Fruit fly (Drosophila melanogaster) whole organism, wandering third instar larva: ENCODE data around the gene CG43703.
A peak's percentile ranks its signal among the peaks of the same experiment; 100 is the strongest.

Source experiments
- Abd-B ChIP-seq: fragments of >200 bp; optimal IDR thresholded peaks from 2 replicates; lab custom pipeline; 2017; ENCODE audit warnings: missing biosample characterization, missing genetic modification characterization
- CG32264 ChIP-seq: fragments of 200-800 bp; sonication (Bioruptor generic); optimal IDR thresholded peaks from 2 replicates; lab custom pipeline; 2016; ENCODE audit warnings: missing biosample characterization, missing genetic modification characterization
- CG9705 ChIP-seq: fragments of 200-800 bp; sonication (Bioruptor generic); optimal IDR thresholded peaks from 2 replicates; lab custom pipeline; 2018; ENCODE audit warnings: missing biosample characterization, mild to moderate bottlenecking, missing genetic modification characterization
- CrebA ChIP-seq: fragments of 200-800 bp; sonication (Bioruptor generic); optimal IDR thresholded peaks from 2 replicates; lab custom pipeline; 2016; ENCODE audit warnings: missing biosample characterization, mild to moderate bottlenecking, missing genetic modification characterization, borderline replicate concordance
- Dfd ChIP-seq: fragments of >200 bp; optimal IDR thresholded peaks from 2 replicates; lab custom pipeline; 2017; ENCODE audit warnings: missing biosample characterization, missing genetic modification characterization
- Dif ChIP-seq: fragments of 200-275, 200-300 bp; sonication (Bioruptor generic); optimal IDR thresholded peaks from 2 replicates; lab custom pipeline; 2018; ENCODE audit warnings: missing biosample characterization, missing genetic modification characterization; ENCODE audit not compliant: partially characterized antibody
- GATAd ChIP-seq: sonication (Bioruptor generic); optimal IDR thresholded peaks from 2 replicates; lab custom pipeline; 2016; ENCODE audit warnings: missing biosample characterization, missing genetic modification characterization
- HLH106 ChIP-seq: fragments of 200-800 bp; optimal IDR thresholded peaks from 3 replicates; lab custom pipeline; 2019; ENCODE audit warnings: missing biosample characterization, mild to moderate bottlenecking, missing genetic modification characterization, moderate library complexity
- Hnf4 ChIP-seq: fragments of 200-800 bp; sonication (Bioruptor generic); optimal IDR thresholded peaks from 2 replicates; lab custom pipeline; 2016; ENCODE audit warnings: missing biosample characterization, mild to moderate bottlenecking, missing genetic modification characterization
- Hr78 ChIP-seq: fragments of >200 bp; optimal IDR thresholded peaks from 2 replicates; lab custom pipeline; 2017; ENCODE audit warnings: missing biosample characterization, missing genetic modification characterization
- Hr83 ChIP-seq: fragments of 200-300 bp; sonication (Bioruptor generic); optimal IDR thresholded peaks from 2 replicates; lab custom pipeline; 2016; ENCODE audit warnings: missing biosample characterization, mild to moderate bottlenecking, missing genetic modification characterization, moderate library complexity; ENCODE audit not compliant: poor library complexity, severe bottlenecking
- Jra ChIP-seq: sonication (Bioruptor generic); optimal IDR thresholded peaks from 2 replicates; lab custom pipeline; 2016; ENCODE audit warnings: missing biosample characterization, missing genetic modification characterization
- Mio ChIP-seq: sonication (Bioruptor generic); optimal IDR thresholded peaks from 2 replicates; lab custom pipeline; 2016; ENCODE audit warnings: missing biosample characterization, missing genetic modification characterization
- Myc ChIP-seq: fragments of >200 bp; optimal IDR thresholded peaks from 2 replicates; lab custom pipeline; 2017
- OdsH ChIP-seq: fragments of 200-800 bp; sonication (Bioruptor generic); optimal IDR thresholded peaks from 2 replicates; lab custom pipeline; 2016; ENCODE audit warnings: missing biosample characterization, mild to moderate bottlenecking, missing genetic modification characterization
- Rel ChIP-seq, 2 experiments: fragments of 200-800 bp; sonication (Bioruptor generic) in 1 of 2; optimal IDR thresholded peaks; 2 replicates in 1 of 2; 3 replicates in 1 of 2; lab custom pipeline; 2016 to 2019; ENCODE audit warnings: mild to moderate bottlenecking in 2 of 2, missing biosample characterization in 2 of 2, missing genetic modification characterization in 2 of 2, moderate library complexity in 1 of 2
- Sp1 ChIP-seq: fragments of 200-800 bp; sonication (Bioruptor generic); optimal IDR thresholded peaks from 3 replicates; lab custom pipeline; 2019; ENCODE audit warnings: missing biosample characterization, mild to moderate bottlenecking, missing genetic modification characterization, moderate library complexity
- Vsx2 ChIP-seq: fragments of 200-300, 225-300 bp; sonication (Bioruptor generic); optimal IDR thresholded peaks from 2 replicates; lab custom pipeline; 2018; ENCODE audit warnings: missing biosample characterization, missing genetic modification characterization; ENCODE audit not compliant: partially characterized antibody
- br ChIP-seq: fragments of 200-800 bp; sonication (Bioruptor generic); optimal IDR thresholded peaks from 2 replicates; lab custom pipeline; 2016; ENCODE audit warnings: missing biosample characterization, missing genetic modification characterization
- brk ChIP-seq: fragments of 200-800 bp; sonication (Bioruptor generic); optimal IDR thresholded peaks from 2 replicates; lab custom pipeline; 2016; ENCODE audit warnings: missing biosample characterization, mild to moderate bottlenecking, missing genetic modification characterization
- dl ChIP-seq, 2 experiments: fragments of 175-275, 200-275 bp in 1 of 2; fragments of 200-275 bp in 1 of 2; sonication (Bioruptor generic); optimal IDR thresholded peaks; lab custom pipeline; 2018; ENCODE audit warnings: mild to moderate bottlenecking in 2 of 2, missing biosample characterization in 2 of 2, missing genetic modification characterization in 2 of 2, moderate library complexity in 2 of 2; ENCODE audit not compliant: partially characterized antibody in 2 of 2, insufficient read depth in 1 of 2
- dmrt93B ChIP-seq: fragments of 200-800 bp; sonication (Bioruptor generic); optimal IDR thresholded peaks from 2 replicates; lab custom pipeline; 2018; ENCODE audit warnings: missing biosample characterization, mild to moderate bottlenecking, missing genetic modification characterization
- dsf ChIP-seq: sonication (Bioruptor generic); optimal IDR thresholded peaks from 2 replicates; lab custom pipeline; 2016; ENCODE audit warnings: missing biosample characterization, missing genetic modification characterization, borderline replicate concordance
- ey ChIP-seq: fragments of 200-800 bp; sonication (Bioruptor generic); optimal IDR thresholded peaks from 2 replicates; lab custom pipeline; 2016; ENCODE audit warnings: missing biosample characterization, missing genetic modification characterization
- foxo ChIP-seq, 2 experiments: fragments of 200-800 bp; sonication (Bioruptor generic); optimal IDR thresholded peaks; 2 replicates in 1 of 2; 3 replicates in 1 of 2; lab custom pipeline; 2016 to 2017; ENCODE audit warnings: missing biosample characterization in 2 of 2, missing genetic modification characterization in 2 of 2
- fru ChIP-seq: fragments of 200-800 bp; sonication (Bioruptor generic); optimal IDR thresholded peaks from 3 replicates; lab custom pipeline; 2016; ENCODE audit warnings: missing biosample characterization, mild to moderate bottlenecking, missing genetic modification characterization
- h ChIP-seq: fragments of 200-800 bp; sonication (Bioruptor generic); optimal IDR thresholded peaks from 3 replicates; lab custom pipeline; 2016; ENCODE audit warnings: missing biosample characterization, mild to moderate bottlenecking, missing genetic modification characterization
- jim ChIP-seq: fragments of 175-275, 200-325 bp; sonication (Bioruptor generic); optimal IDR thresholded peaks from 2 replicates; lab custom pipeline; 2016; ENCODE audit warnings: missing biosample characterization, mild to moderate bottlenecking, missing genetic modification characterization
- lola ChIP-seq: fragments of >200 bp; optimal IDR thresholded peaks from 2 replicates; lab custom pipeline; 2017; ENCODE audit warnings: missing biosample characterization, missing genetic modification characterization
- pan ChIP-seq: fragments of >200 bp; optimal IDR thresholded peaks from 2 replicates; lab custom pipeline; 2017
- psq ChIP-seq: fragments of 200-800 bp; sonication (Bioruptor generic); optimal IDR thresholded peaks from 3 replicates; lab custom pipeline; 2017; ENCODE audit warnings: missing biosample characterization, mild to moderate bottlenecking, missing genetic modification characterization, moderate library complexity
- rgr ChIP-seq: fragments of 200-800 bp; sonication (Bioruptor generic); optimal IDR thresholded peaks from 3 replicates; lab custom pipeline; 2016; ENCODE audit warnings: missing biosample characterization, mild to moderate bottlenecking, missing genetic modification characterization
- sage ChIP-seq: fragments of 200-800 bp; sonication (Bioruptor generic); optimal IDR thresholded peaks from 2 replicates; lab custom pipeline; 2016; ENCODE audit warnings: missing biosample characterization, mild to moderate bottlenecking, missing genetic modification characterization
- sv ChIP-seq: fragments of 200-800 bp; sonication (Bioruptor generic); optimal IDR thresholded peaks from 3 replicates; lab custom pipeline; 2016; ENCODE audit warnings: missing biosample characterization, missing genetic modification characterization
- usp ChIP-seq: fragments of >200 bp; optimal IDR thresholded peaks from 2 replicates; lab custom pipeline; 2017; ENCODE audit warnings: missing biosample characterization, missing genetic modification characterization
- woc ChIP-seq: sonication (Bioruptor generic); optimal IDR thresholded peaks from 2 replicates; lab custom pipeline; 2016; ENCODE audit warnings: missing biosample characterization, mild to moderate bottlenecking, missing genetic modification characterization

CG43703 gene

dm6 chr2L:3789290-3790067, 24.2 kb downstream of the CG43703 start:
- TF ChIP-seq GATAd (no peak), Hr78 (no peak), Sp1 (GFP tag; lab: Kevin White, UChicago) (peak; percentile 48), sv (peak; percentile 9), sage (no peak), foxo (GFP tag; optimal IDR thresholded peaks at IDR 0.05; lab: Kevin White, UChicago) (peak in 1 of 2 experiments; percentile 62), fru (GFP tag; lab: Kevin White, UChicago) (peak; percentile 21), Myc (lab: Kevin White, UChicago) (no peak), dmrt93B (GFP tag; lab: Kevin White, UChicago) (no peak), Rel (GFP tag; optimal IDR thresholded peaks at IDR 0.05; lab: Kevin White, UChicago) (no peak), Rel (tag; optimal IDR thresholded peaks at IDR 0.05; lab: Kevin White, UChicago) (peak; percentile 94), CG32264 (GFP tag; lab: Kevin White, UChicago) (no peak), h (peak; percentile 16), Jra (no peak), ey (GFP tag; lab: Kevin White, UChicago) (peak; percentile 6), dl (GFP tag; optimal IDR thresholded peaks at IDR 0.05; lab: Kevin White, UChicago; ENCODE audit: insufficient read depth in 1 of 2, partially characterized antibody in 2 of 2) (no peak), HLH106 (tag; lab: Kevin White, UChicago) (peak; percentile 34), OdsH (peak; percentile 44), brk (GFP tag; lab: Kevin White, UChicago) (peak; percentile 24), rgr (GFP tag; lab: Kevin White, UChicago) (peak; percentile 28), psq (GFP tag; lab: Kevin White, UChicago) (peak; percentile 57)

dm6 chr2L:3791629-3792028, 26.3 kb downstream of the CG43703 start:
- TF ChIP-seq dl (GFP tag; optimal IDR thresholded peaks at IDR 0.05; lab: Kevin White, UChicago; ENCODE audit: insufficient read depth in 1 of 2, partially characterized antibody in 2 of 2) (no peak), sage (no peak), Jra (peak; percentile 39), pan (lab: Kevin White, UChicago) (no peak), Dif (no peak)
- TF ChIP-seq, all 38 proteins: peak for 1

- no peak for TF ChIP-seq Rel (GFP tag; optimal IDR thresholded peaks at IDR 0.05; lab: Kevin White, UChicago)
- TF ChIP-seq Rel (tag; optimal IDR thresholded peaks at IDR 0.05; lab: Kevin White, UChicago) = peak; percentile 94
- peak; percentile 65 for TF ChIP-seq ey (GFP tag; lab: Kevin White, UChicago)
- no peak for TF ChIP-seq Mio
- TF ChIP-seq Hr83 = peak; percentile 25
- no peak for TF ChIP-seq CrebA
- no peak for TF ChIP-seq Vsx2 (GFP tag; lab: Kevin White, UChicago)
- TF ChIP-seq Hnf4 = peak; percentile 69
- TF ChIP-seq woc = peak; percentile 89
- TF ChIP-seq pan (lab: Kevin White, UChicago) = no peak
- peak; percentile 79 for TF ChIP-seq h
- TF ChIP-seq GATAd = peak; percentile 38
- TF ChIP-seq jim (GFP tag; lab: Kevin White, UChicago) = no peak
- no peak for TF ChIP-seq sv
- no peak for TF ChIP-seq br (GFP tag; lab: Kevin White, UChicago)
- peak; percentile 16 for TF ChIP-seq dsf (GFP tag; lab: Kevin White, UChicago)
- TF ChIP-seq sage = peak; percentile 51
- TF ChIP-seq Abd-B (GFP tag; lab: Kevin White, UChicago) = no peak
- no peak for TF ChIP-seq lola (GFP tag; lab: Kevin White, UChicago)
- peak; percentile 82 for TF ChIP-seq Sp1 (GFP tag; lab: Kevin White, UChicago)
- TF ChIP-seq Myc (lab: Kevin White, UChicago) = peak; percentile 98
- TF ChIP-seq CG32264 (GFP tag; lab: Kevin White, UChicago) = no peak
- TF ChIP-seq psq (GFP tag; lab: Kevin White, UChicago) = peak; percentile 35
- TF ChIP-seq HLH106 (tag; lab: Kevin White, UChicago) = peak; percentile 71
- no peak for TF ChIP-seq usp
- TF ChIP-seq Dfd (GFP tag; lab: Kevin White, UChicago) = no peak
- TF ChIP-seq OdsH = peak; percentile 78
- no peak for TF ChIP-seq Dif
- peak; percentile 46 for TF ChIP-seq CG9705 (GFP tag; lab: Kevin White, UChicago)
- no peak for TF ChIP-seq foxo (GFP tag; optimal IDR thresholded peaks at IDR 0.05; lab: Kevin White, UChicago)
- TF ChIP-seq fru (GFP tag; lab: Kevin White, UChicago) = peak; percentile 4
- TF ChIP-seq, all 38 proteins: peak for 16
These were observed 37.6 kb downstream of the CG43703 start for dm6 chr2L:3802818-3803456.
